Fruit fly (Drosophila melanogaster): ENCODE measurements around the gene CG5265.
A peak's percentile ranks its signal among the peaks of the same experiment; 100 is the strongest.

Gene CG5265

DNA sequence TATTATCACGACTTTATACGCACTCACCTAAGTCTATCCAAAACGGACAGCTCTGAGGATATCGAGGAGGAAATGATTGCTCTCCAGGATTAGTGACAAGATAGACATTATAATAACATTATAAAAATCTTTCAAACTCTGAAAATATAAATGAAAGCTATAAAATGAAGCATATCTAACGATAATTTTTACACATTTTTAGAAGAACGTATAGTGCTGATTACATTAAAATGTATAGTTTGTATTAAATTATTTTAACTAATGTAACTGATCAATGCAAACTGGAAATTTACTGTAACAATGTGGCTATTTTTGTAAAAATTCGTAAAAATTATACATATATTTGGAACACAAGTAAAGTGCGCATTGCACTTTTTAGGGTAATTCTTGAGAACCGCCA lies at the start of gene CG5265:
CG5265 (plus strand) TSS at position 301 of the 400 bp plus-strand sequence.
- TF ChIP-seq noc (tag; optimal IDR thresholded peaks at IDR 0.05), result no peak

dm6 chr3R:17108881-17109280 lies 29.9 kb upstream of the CG5265 start:
- TF ChIP-seq noc (tag; optimal IDR thresholded peaks at IDR 0.05), result no peak

dm6 chr3R:17110880-17111726 lies 27.7 kb upstream of the CG5265 start:
- no peak for TF ChIP-seq noc (tag; optimal IDR thresholded peaks at IDR 0.05)

DNA sequence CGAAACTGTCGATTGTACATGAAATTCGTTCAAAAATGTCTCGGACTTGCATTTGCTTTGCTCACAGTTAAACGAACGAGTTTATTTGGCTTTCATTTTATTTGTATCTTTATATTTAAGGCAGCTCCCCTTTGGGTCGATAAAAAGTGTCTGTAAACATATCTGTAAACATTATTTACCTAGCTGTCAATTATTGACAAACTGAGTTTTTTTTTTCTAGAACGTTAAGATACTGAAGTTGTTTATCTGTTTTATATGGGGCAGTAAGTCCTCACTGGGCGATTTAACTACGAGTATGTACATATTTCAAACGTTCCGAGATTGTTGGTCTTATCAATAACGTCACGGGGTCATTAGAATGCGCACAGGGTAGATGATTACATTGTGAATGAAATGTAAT lies 23.1 kb upstream of the CG5265 start:
- no peak for TF ChIP-seq noc (tag; optimal IDR thresholded peaks at IDR 0.05)

- TF ChIP-seq noc (tag; optimal IDR thresholded peaks at IDR 0.05), result no peak
Measured at dm6 chr3R:17116231-17116630, 22.6 kb upstream of the CG5265 start.

dm6 chr3R:17117607-17118327 lies 21.0 kb upstream of the CG5265 start:
- TF ChIP-seq noc (tag; optimal IDR thresholded peaks at IDR 0.05), result peak; percentile 34

- TF ChIP-seq noc (tag; optimal IDR thresholded peaks at IDR 0.05), result peak; percentile 35
Measured at dm6 chr3R:17118917-17119378, 19.9 kb upstream of the CG5265 start.

- TF ChIP-seq noc (tag; optimal IDR thresholded peaks at IDR 0.05), result no peak
Measured at dm6 chr3R:17120165-17120564, 18.6 kb upstream of the CG5265 start, which contains the start of gene CG34278. CG34278 (plus strand) TSS chr3R:17120465.

DNA sequence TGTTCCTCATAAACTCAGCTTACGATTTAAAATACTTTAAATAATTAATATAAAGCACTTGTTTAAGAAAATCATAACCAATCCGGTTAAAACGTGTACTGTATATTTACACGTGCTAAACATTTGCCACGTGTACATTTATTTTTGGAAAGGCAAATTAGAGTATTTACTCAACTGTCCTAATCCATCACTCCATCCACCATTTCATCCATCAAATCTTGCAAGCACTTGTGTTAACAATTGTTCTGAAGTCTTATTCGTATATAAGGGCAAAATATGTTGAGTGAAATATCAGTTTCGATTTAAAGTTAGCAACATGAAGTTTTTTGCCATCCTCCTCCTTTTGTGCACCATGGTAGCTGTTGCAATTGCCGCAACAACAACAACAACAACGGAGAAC lies 17.5 kb upstream of the CG5265 start, which contains the start of gene CG42779:
CG42779 (plus strand) TSS at position 301 of the 400 bp plus-strand sequence.
- no peak for TF ChIP-seq noc (tag; optimal IDR thresholded peaks at IDR 0.05)

dm6 chr3R:17122796-17123504 lies 15.8 kb upstream of the CG5265 start:
- TF ChIP-seq noc (tag; optimal IDR thresholded peaks at IDR 0.05), result no peak

DNA sequence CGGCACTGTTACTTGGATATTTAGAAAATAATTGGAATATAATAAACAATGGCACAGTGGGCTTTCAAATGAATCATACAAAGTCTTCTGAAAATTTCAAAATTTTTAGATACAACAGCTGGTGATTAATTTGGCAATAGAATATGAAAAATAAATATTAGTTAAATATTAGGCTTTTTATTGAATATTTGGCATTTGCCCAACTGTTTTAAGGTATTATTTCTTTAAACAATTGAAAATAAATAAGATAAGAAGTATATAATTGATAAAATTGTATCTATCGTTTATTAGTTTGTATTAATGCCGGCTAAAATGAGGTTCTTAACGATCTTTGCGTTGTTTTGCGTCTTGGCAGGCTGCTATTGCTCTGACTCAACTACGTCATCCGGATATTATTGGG lies 14.6 kb upstream of the CG5265 start, which contains the start of gene CG45079:
CG45079 (plus strand) TSS at position 301 of the 400 bp plus-strand sequence.
- TF ChIP-seq noc (tag; optimal IDR thresholded peaks at IDR 0.05), result no peak

DNA sequence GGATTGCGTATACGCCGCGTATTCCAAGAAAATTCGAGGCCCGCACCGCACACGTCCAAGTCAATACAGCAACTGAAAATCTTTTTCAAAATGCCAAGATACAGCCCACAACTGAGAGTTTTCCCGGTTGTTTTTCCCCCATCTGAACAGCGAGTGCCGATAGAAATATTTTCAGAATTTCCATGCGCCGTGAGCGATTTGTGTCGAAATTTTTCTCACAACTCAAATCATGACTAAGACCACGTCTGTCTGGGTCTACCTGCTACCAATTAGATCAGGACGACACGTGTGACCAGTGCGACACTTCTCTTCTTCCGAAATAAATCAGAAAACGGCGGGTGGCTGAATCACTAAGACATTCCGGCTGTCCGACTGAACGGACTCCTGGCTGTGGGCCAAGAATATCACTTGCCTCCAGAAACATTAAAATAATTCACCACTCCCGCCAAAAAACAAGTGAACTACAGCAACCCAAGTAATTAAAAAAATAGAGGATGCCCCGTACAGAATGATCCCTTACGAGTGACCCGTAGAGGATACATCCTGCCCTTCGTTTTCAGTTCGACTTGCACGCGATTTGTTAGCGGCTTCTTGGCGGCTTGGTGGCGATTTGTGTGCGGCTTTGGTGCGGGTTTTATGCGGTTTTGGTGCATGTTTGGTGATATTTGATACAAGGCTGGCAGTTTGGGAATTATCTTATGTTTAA lies 13.3 kb upstream of the CG5265 start, which contains the start of gene cher:
cher (minus strand) TSS at position 51 of the 706 bp plus-strand sequence.
- no peak for TF ChIP-seq noc (tag; optimal IDR thresholded peaks at IDR 0.05)

- TF ChIP-seq noc (tag; optimal IDR thresholded peaks at IDR 0.05), result no peak
Measured at dm6 chr3R:17126838-17127237, 12.0 kb upstream of the CG5265 start, which contains the start of the genes CG17477 and CG31269. CG17477 (minus strand) TSS chr3R:17126938. CG31269 (plus strand) TSS chr3R:17127126.

- no peak for TF ChIP-seq noc (tag; optimal IDR thresholded peaks at IDR 0.05)
Measured at dm6 chr3R:17127912-17128311, 10.9 kb upstream of the CG5265 start, which contains the start of gene CG31265. CG31265 (plus strand) TSS chr3R:17128212.

- no peak for TF ChIP-seq noc (tag; optimal IDR thresholded peaks at IDR 0.05)
Measured at dm6 chr3R:17130326-17130725, 8.5 kb upstream of the CG5265 start, which contains the start of gene CG17475. CG17475 (minus strand) TSS chr3R:17130426.

Data from whole organism, larva.